Fruit fly (Drosophila melanogaster): ENCODE measurements around the gene CG9853.

Gene CG9853

DNA sequence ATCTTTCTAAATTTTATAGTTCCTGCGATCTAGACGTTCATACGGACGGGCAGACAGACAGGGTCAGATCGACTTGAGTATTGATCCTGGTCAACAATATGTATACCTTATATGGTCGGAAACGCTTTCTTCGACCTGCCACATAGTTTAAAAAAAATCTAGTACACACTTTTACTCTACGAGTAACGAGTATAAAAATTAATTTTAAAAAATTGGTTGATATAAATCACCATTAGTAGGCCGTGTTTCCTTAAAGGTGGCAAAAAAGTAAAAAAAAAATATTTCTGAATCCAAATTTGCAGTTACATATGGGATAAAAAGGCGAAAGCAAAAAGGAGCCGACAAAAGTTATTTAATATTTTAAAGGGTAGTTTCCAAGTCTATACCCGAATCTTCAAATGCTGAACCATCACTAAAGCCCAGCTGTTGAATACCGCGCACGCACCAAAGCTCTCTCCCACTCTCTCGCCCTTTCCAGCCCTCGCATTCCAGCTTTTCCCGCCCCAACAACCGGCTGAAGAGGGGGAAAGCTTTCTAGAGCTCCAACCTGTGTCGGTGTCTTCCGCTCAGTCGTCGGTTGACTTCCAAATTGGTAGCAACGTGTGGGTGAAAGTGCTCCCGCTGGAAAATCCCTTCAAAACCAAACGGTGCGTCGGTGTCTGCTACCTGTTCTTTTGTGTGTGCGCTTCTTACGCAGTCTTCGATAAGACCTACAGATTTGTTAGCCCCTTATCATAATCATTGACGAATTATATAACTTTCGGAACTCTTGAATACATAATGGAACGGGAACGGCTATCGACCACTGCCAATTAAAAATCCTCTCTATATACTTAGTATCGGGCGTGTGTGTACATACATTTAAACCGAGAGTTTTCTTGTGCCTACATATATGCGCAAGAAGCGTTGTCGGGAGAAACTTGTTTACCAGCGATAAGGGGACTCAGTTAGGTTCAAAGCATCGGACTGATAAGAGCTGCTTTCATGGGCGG, 23.2 kb downstream of the CG9853 start, which contains the start of gene Sfxn1-3 (continued):
- TF ChIP-seq NFAT (GFP tag; IDR thresholded peaks at IDR 0.05) (peak; percentile 70), MTF-1 (GFP tag; optimal IDR thresholded peaks at IDR 0.05; ENCODE audit: borderline replicate concordance) (no peak), grn (GFP tag; optimal IDR thresholded peaks at IDR 0.05) (peak; percentile 80), CG2202 (tag; optimal IDR thresholded peaks at IDR 0.05) (no peak), CG12155 (GFP tag; optimal IDR thresholded peaks at IDR 0.05) (no peak), CG10654 (GFP tag; optimal IDR thresholded peaks at IDR 0.05) (no peak), CG7357 (GFP tag; IDR thresholded peaks at IDR 0.05) (0 out of 3 replicates have a peak, but pooled peaks have one; percentile 20), CG11695 (GFP tag; IDR thresholded peaks at IDR 0.05) (no peak), hkb (optimal IDR thresholded peaks at IDR 0.05) (no peak), hkb (GFP tag; IDR thresholded peaks at IDR 0.05) (no peak; the same call in 1 of the 2 replicates), CG17612 (GFP tag; IDR thresholded peaks at IDR 0.05) (no peak), tll (GFP tag; optimal IDR thresholded peaks at IDR 0.05) (no peak), CG8388 (GFP tag; optimal IDR thresholded peaks at IDR 0.05) (no peak), org-1 (GFP tag; optimal IDR thresholded peaks at IDR 0.05) (no peak), CG12659 (GFP tag; optimal IDR thresholded peaks at IDR 0.05) (peak; percentile 67), trem (tag; optimal IDR thresholded peaks at IDR 0.05) (no peak), CG6175 (GFP tag; IDR thresholded peaks at IDR 0.05) (no peak), dysf (GFP tag; IDR thresholded peaks at IDR 0.05) (0 out of 3 replicates have a peak, but pooled peaks have one; percentile 20), CG16863 (GFP tag; optimal IDR thresholded peaks at IDR 0.05) (peak; percentile 10), CG30020 (tag; optimal IDR thresholded peaks at IDR 0.05) (no peak), CHES-1-like (GFP tag; optimal IDR thresholded peaks at IDR 0.05) (no peak), pfk (GFP tag; optimal IDR thresholded peaks at IDR 0.05) (peak; percentile 72), HmgD (GFP tag; optimal IDR thresholded peaks at IDR 0.05) (peak; percentile 43), chinmo (GFP tag; IDR thresholded peaks at IDR 0.05; ENCODE audit: partially characterized antibody) (0 out of 4 replicates have a peak, but pooled peaks have one; percentile 53), esg (GFP tag; conservative IDR thresholded peaks at IDR 0.05) (no peak), pita (GFP tag; optimal IDR thresholded peaks at IDR 0.05) (no peak), Hey (tag; optimal IDR thresholded peaks at IDR 0.05) (peak; percentile 81), CG12236 (GFP tag; optimal IDR thresholded peaks at IDR 0.05) (no peak), tin (GFP tag; optimal IDR thresholded peaks at IDR 0.05) (peak; percentile 19), slbo (GFP tag; IDR thresholded peaks at IDR 0.05) (no peak; the same call in none of the 2 replicates), CG15479 (GFP tag; optimal IDR thresholded peaks at IDR 0.05) (peak; percentile 96), Hand (GFP tag; optimal IDR thresholded peaks at IDR 0.05) (peak; percentile 63), ttk (GFP tag; IDR thresholded peaks at IDR 0.05) (peak; percentile 55; the same call in 1 of the 2 replicates), her (GFP tag; optimal IDR thresholded peaks at IDR 0.05) (peak; percentile 51), luna (GFP tag; optimal IDR thresholded peaks at IDR 0.05) (no peak), toy (GFP tag; IDR thresholded peaks at IDR 0.05) (no peak), inv (GFP tag; IDR thresholded peaks at IDR 0.05; ENCODE audit: partially characterized antibody) (no peak; the same call in 1 of the 2 replicates), CG18764 (GFP tag; optimal IDR thresholded peaks at IDR 0.05) (no peak), Awh (GFP tag; IDR thresholded peaks at IDR 0.05) (no peak; the same call in 1 of the 2 replicates), HLH3B (GFP tag; IDR thresholded peaks at IDR 0.05) (0 out of 2 replicates have a peak, but pooled peaks have one; percentile 8), C15 (GFP tag; IDR thresholded peaks at IDR 0.05) (no peak), sens-2 (GFP tag; IDR thresholded peaks at IDR 0.05) (no peak; the same call in 1 of the 2 replicates), Sox100B (GFP tag; optimal IDR thresholded peaks at IDR 0.05) (no peak), phol (tag; optimal IDR thresholded peaks at IDR 0.05) (peak; percentile 20), Dfd (GFP tag; optimal IDR thresholded peaks at IDR 0.05) (no peak), MBD-R2 (GFP tag; IDR thresholded peaks at IDR 0.05) (peak; percentile 27; the same call in 1 of the 2 replicates), en (GFP tag; optimal IDR thresholded peaks at IDR 0.05) (no peak), ind (GFP tag; optimal IDR thresholded peaks at IDR 0.05) (peak; percentile 18)

Data from whole organism, embryonic.